Fruit fly (Drosophila melanogaster) whole organism, embryonic: ENCODE results near the gene Peritrophin-15a.

Source experiments
- ATbp ChIP-seq: fragments of 200-800 bp; sonication (Bioruptor generic); optimal IDR thresholded peaks from 2 replicates; lab custom pipeline; 2017; ENCODE audit warnings: missing biosample characterization, mild to moderate bottlenecking, missing genetic modification characterization, missing genetic modification reagents
- Ada2b ChIP-seq: fragments of 200-800 bp; sonication (Bioruptor generic); IDR thresholded peaks from 2 replicates; pipeline ENCODE4 v1.3.6; 2022; ENCODE audit warnings: missing biosample characterization, missing genetic modification characterization
- Aef1 ChIP-seq: fragments of 200-800 bp; sonication (Bioruptor generic); IDR thresholded peaks from 3 replicates; pipeline ENCODE4 v1.3.6; 2022; ENCODE audit warnings: missing biosample characterization, missing genetic modification characterization
- CG10147 ChIP-seq: fragments of 200-800 bp; sonication (Bioruptor generic); optimal IDR thresholded peaks from 2 replicates; lab custom pipeline; 2019; ENCODE audit warnings: missing biosample characterization, mild to moderate bottlenecking, missing genetic modification characterization, moderate library complexity
- CG1024 ChIP-seq: fragments of 200-800 bp; sonication (Bioruptor generic); IDR thresholded peaks from 2 replicates; pipeline ENCODE4 v1.3.6; 2022; ENCODE audit warnings: missing biosample characterization, missing genetic modification characterization
- CG10321 ChIP-seq: fragments of 200-800 bp; sonication (Bioruptor generic); IDR thresholded peaks from 2 replicates; pipeline ENCODE4 v1.3.6; 2022; ENCODE audit warnings: missing biosample characterization, missing genetic modification characterization
- CG11247 ChIP-seq: fragments of 200-800 bp; sonication (Bioruptor generic); IDR thresholded peaks from 2 replicates; pipeline ENCODE4 v1.3.6; 2022; ENCODE audit warnings: missing biosample characterization, missing genetic modification characterization
- CG11723 ChIP-seq: fragments of 200-800 bp; sonication (Bioruptor generic); optimal IDR thresholded peaks from 2 replicates; lab custom pipeline; 2017; ENCODE audit warnings: missing biosample characterization, mild to moderate bottlenecking, missing genetic modification characterization
- CG12219 ChIP-seq: fragments of 200-800 bp; sonication (Bioruptor generic); optimal IDR thresholded peaks from 3 replicates; lab custom pipeline; 2018; ENCODE audit warnings: missing biosample characterization, mild to moderate bottlenecking, missing genetic modification characterization
- CG13775 ChIP-seq: fragments of 200-800 bp; sonication (Bioruptor generic); optimal IDR thresholded peaks from 3 replicates; lab custom pipeline; 2017; ENCODE audit warnings: missing biosample characterization, mild to moderate bottlenecking, missing genetic modification characterization
- CG14667 ChIP-seq: fragments of 200-800 bp; sonication (Bioruptor generic); IDR thresholded peaks from 2 replicates; pipeline ENCODE4 v1.3.6; 2022; ENCODE audit warnings: missing biosample characterization, missing genetic modification characterization
- CG17385 ChIP-seq: fragments of 200-800 bp; sonication (Bioruptor generic); optimal IDR thresholded peaks from 3 replicates; lab custom pipeline; 2018; ENCODE audit warnings: missing biosample characterization, mild to moderate bottlenecking, missing genetic modification characterization
- CG18764 ChIP-seq: fragments of 200-800 bp; sonication (Bioruptor generic); optimal IDR thresholded peaks from 3 replicates; lab custom pipeline; 2016; ENCODE audit warnings: missing biosample characterization, missing genetic modification characterization
- CG30403 ChIP-seq: fragments of 200-800 bp; sonication (Bioruptor generic); optimal IDR thresholded peaks from 3 replicates; lab custom pipeline; 2016; ENCODE audit warnings: missing biosample characterization, missing genetic modification characterization
- CG3407 ChIP-seq: fragments of 200-800 bp; sonication (Bioruptor generic); optimal IDR thresholded peaks from 2 replicates; lab custom pipeline; 2018; ENCODE audit warnings: missing biosample characterization, mild to moderate bottlenecking, missing genetic modification characterization
- CG3995 ChIP-seq: fragments of 200-800 bp; sonication (Bioruptor generic); optimal IDR thresholded peaks from 3 replicates; lab custom pipeline; 2016; ENCODE audit warnings: missing biosample characterization, missing genetic modification characterization
- CG4328 ChIP-seq: fragments of 200-800 bp; sonication (Bioruptor generic); optimal IDR thresholded peaks from 3 replicates; lab custom pipeline; 2017; ENCODE audit warnings: missing biosample characterization, missing genetic modification reagents, missing genetic modification characterization
- CG4730 ChIP-seq: fragments of 200-800 bp; sonication (Bioruptor generic); IDR thresholded peaks from 2 replicates; pipeline ENCODE4 v1.3.6; 2022; ENCODE audit warnings: missing biosample characterization, missing genetic modification characterization
- CG6689 ChIP-seq: fragments of 200-800 bp; sonication (Bioruptor generic); IDR thresholded peaks from 2 replicates; pipeline ENCODE4 v1.3.6; 2022; ENCODE audit warnings: missing biosample characterization, missing genetic modification characterization
- CG6791 ChIP-seq: fragments of 200-800 bp; sonication (Bioruptor generic); IDR thresholded peaks from 3 replicates; pipeline ENCODE4 v1.3.6; 2022; ENCODE audit warnings: missing biosample characterization, missing genetic modification characterization; ENCODE audit not compliant: partially characterized antibody
- CG7928 ChIP-seq: fragments of 200-800 bp; sonication (Bioruptor generic); optimal IDR thresholded peaks from 2 replicates; lab custom pipeline; 2017; ENCODE audit warnings: missing biosample characterization, mild to moderate bottlenecking, missing genetic modification characterization
- CG8290 ChIP-seq, 3 experiments: fragments of 200-800 bp; sonication (Bioruptor generic); optimal IDR thresholded peaks; 2 replicates each; lab custom pipeline; 2016 to 2019; ENCODE audit warnings: missing biosample characterization in 3 of 3, missing genetic modification characterization in 3 of 3, mild to moderate bottlenecking in 2 of 3, moderate library complexity in 1 of 3
- D19A ChIP-seq: fragments of 200-800 bp; optimal IDR thresholded peaks from 3 replicates; lab custom pipeline; 2019; ENCODE audit warnings: missing biosample characterization, mild to moderate bottlenecking, missing genetic modification characterization, moderate library complexity
- Dip2 ChIP-seq: fragments of 200-800 bp; sonication (Bioruptor generic); IDR thresholded peaks from 2 replicates; pipeline ENCODE4 v1.3.6; 2022; ENCODE audit warnings: missing biosample characterization, missing genetic modification characterization
- ERR ChIP-seq: fragments of 200-800 bp; sonication (Bioruptor generic); optimal IDR thresholded peaks from 2 replicates; lab custom pipeline; 2016; ENCODE audit warnings: missing biosample characterization, missing genetic modification characterization
- MESR4 ChIP-seq: fragments of 200-800 bp; sonication (Bioruptor generic); optimal IDR thresholded peaks from 2 replicates; lab custom pipeline; 2018; ENCODE audit warnings: missing biosample characterization, mild to moderate bottlenecking, missing genetic modification characterization, moderate library complexity
- Mad ChIP-seq: fragments of 200-800 bp; sonication (Bioruptor generic); optimal IDR thresholded peaks from 2 replicates; lab custom pipeline; 2016; ENCODE audit warnings: missing biosample characterization, missing genetic modification characterization
- Pdp1 ChIP-seq, 2 experiments: fragments of 200-800 bp; sonication (Bioruptor generic); optimal IDR thresholded peaks; 3 replicates each; lab custom pipeline; 2016; ENCODE audit warnings: missing biosample characterization in 2 of 2, missing genetic modification characterization in 2 of 2, mild to moderate bottlenecking in 1 of 2, moderate library complexity in 1 of 2
- Trl ChIP-seq, 3 experiments: fragments of >200 bp in 2 of 3; fragments of 200-800 bp in 1 of 3; sonication (Bioruptor generic) in 1 of 3; optimal IDR thresholded peaks; 2 replicates in 1 of 3; 3 replicates in 2 of 3; lab custom pipeline; 2016 to 2017; ENCODE audit warnings: missing biosample characterization in 1 of 3, missing genetic modification characterization in 1 of 3
- ab ChIP-seq: fragments of 200-800 bp; sonication (Bioruptor generic); optimal IDR thresholded peaks from 2 replicates; lab custom pipeline; 2016; ENCODE audit warnings: missing biosample characterization, missing genetic modification characterization
- abd-A ChIP-seq: fragments of 200-800 bp; sonication (Bioruptor generic); optimal IDR thresholded peaks from 3 replicates; lab custom pipeline; 2019; ENCODE audit warnings: missing biosample characterization, mild to moderate bottlenecking, missing genetic modification characterization, moderate library complexity
- ara ChIP-seq: fragments of 200-800 bp; sonication (Bioruptor generic); IDR thresholded peaks from 2 replicates; pipeline ENCODE4 v1.3.6; 2022; ENCODE audit warnings: missing biosample characterization, missing genetic modification characterization
- cg ChIP-seq: fragments of 200-800 bp; sonication (Bioruptor generic); optimal IDR thresholded peaks from 3 replicates; lab custom pipeline; 2019; ENCODE audit warnings: missing biosample characterization, mild to moderate bottlenecking, missing genetic modification characterization, moderate library complexity
- chm ChIP-seq: fragments of 200-800 bp; sonication (Bioruptor generic); IDR thresholded peaks from 2 replicates; pipeline ENCODE4 v1.3.6; 2022; ENCODE audit warnings: missing biosample characterization, missing genetic modification characterization
- dati ChIP-seq: fragments of 200-800 bp; sonication (Bioruptor generic); IDR thresholded peaks from 2 replicates; pipeline ENCODE4 v1.3.6; 2022; ENCODE audit warnings: missing biosample characterization, missing genetic modification characterization
- fu2 ChIP-seq: fragments of 200-800 bp; sonication (Bioruptor generic); optimal IDR thresholded peaks from 2 replicates; lab custom pipeline; 2016; ENCODE audit warnings: missing biosample characterization, missing genetic modification characterization
- ham ChIP-seq: fragments of 200-800 bp; sonication (Bioruptor generic); IDR thresholded peaks from 2 replicates; pipeline ENCODE4 v1.3.6; 2022; ENCODE audit warnings: missing biosample characterization, missing genetic modification characterization
- luna ChIP-seq: fragments of 200-800 bp; sonication (Bioruptor generic); optimal IDR thresholded peaks from 2 replicates; lab custom pipeline; 2016; ENCODE audit warnings: missing biosample characterization, missing genetic modification characterization
- pb ChIP-seq: fragments of 200-800 bp; sonication (Bioruptor generic); optimal IDR thresholded peaks from 3 replicates; lab custom pipeline; 2016; ENCODE audit warnings: missing biosample characterization, missing genetic modification characterization
- peb ChIP-seq: fragments of 200-800 bp; sonication (Bioruptor generic); IDR thresholded peaks from 2 replicates; pipeline ENCODE4 v1.3.6; 2022; ENCODE audit warnings: missing biosample characterization, missing genetic modification characterization
- run ChIP-seq: fragments of 200-800 bp; sonication (Bioruptor generic); optimal IDR thresholded peaks from 3 replicates; lab custom pipeline; 2018; ENCODE audit warnings: missing biosample characterization, mild to moderate bottlenecking, missing genetic modification characterization
- shn ChIP-seq: fragments of 200-800 bp; sonication (Bioruptor generic); optimal IDR thresholded peaks from 3 replicates; lab custom pipeline; 2016; ENCODE audit warnings: missing biosample characterization, missing genetic modification characterization
- sob ChIP-seq: fragments of 200-800 bp; sonication (Bioruptor generic); IDR thresholded peaks from 2 replicates; pipeline ENCODE4 v1.3.6; 2022; ENCODE audit warnings: missing biosample characterization, missing genetic modification characterization
- tll ChIP-seq, 2 experiments: fragments of 200-800 bp in 1 of 2; fragments of >200 bp in 1 of 2; sonication (Bioruptor generic) in 1 of 2; optimal IDR thresholded peaks; 2 replicates each; lab custom pipeline; 2017 to 2019; ENCODE audit warnings: missing biosample characterization in 2 of 2, missing genetic modification characterization in 2 of 2, mild to moderate bottlenecking in 1 of 2, moderate library complexity in 1 of 2
- trem ChIP-seq: fragments of 200-800 bp; optimal IDR thresholded peaks from 3 replicates; lab custom pipeline; 2019; ENCODE audit warnings: missing biosample characterization, mild to moderate bottlenecking, missing genetic modification characterization, moderate library complexity
- twi ChIP-seq: fragments of 200-800 bp; optimal IDR thresholded peaks from 2 replicates; lab custom pipeline; 2019; ENCODE audit warnings: missing biosample characterization, mild to moderate bottlenecking, missing genetic modification characterization, moderate library complexity
- unpg ChIP-seq: fragments of 200-800 bp; sonication (Bioruptor generic); optimal IDR thresholded peaks from 3 replicates; lab custom pipeline; 2018; ENCODE audit warnings: missing biosample characterization, mild to moderate bottlenecking, missing genetic modification characterization, moderate library complexity
- vfl ChIP-seq: fragments of 200-800 bp; sonication (Bioruptor generic); optimal IDR thresholded peaks from 2 replicates; lab custom pipeline; 2016; ENCODE audit warnings: missing biosample characterization, missing genetic modification characterization
- wor ChIP-seq: fragments of 200-800 bp; sonication (Bioruptor generic); IDR thresholded peaks from 2 replicates; pipeline ENCODE4 v1.3.6; 2022; ENCODE audit warnings: missing biosample characterization, missing genetic modification characterization
- z ChIP-seq: fragments of 200-800 bp; sonication (Bioruptor generic); IDR thresholded peaks from 3 replicates; pipeline ENCODE4 v1.3.6; 2022; ENCODE audit warnings: missing biosample characterization, missing genetic modification characterization

The Peritrophin-15a gene

DNA sequence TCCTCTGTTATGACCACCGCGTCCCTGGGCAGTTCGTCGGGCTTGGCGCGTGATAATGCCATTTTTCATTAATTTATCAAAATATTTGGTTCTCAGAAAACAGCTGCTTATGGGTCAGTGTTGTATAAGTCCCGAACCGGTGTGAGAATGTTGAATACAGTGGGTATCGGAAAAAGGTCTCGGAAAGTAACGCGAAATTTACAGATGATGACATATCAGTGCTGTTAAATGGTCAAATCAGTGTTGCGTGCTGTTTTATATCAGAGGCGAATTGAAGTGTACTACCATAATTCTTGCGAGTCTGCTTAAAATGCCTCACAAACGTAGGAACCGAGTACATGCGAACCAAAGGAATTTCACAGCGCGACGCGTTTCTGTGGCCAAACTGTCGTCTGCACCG, 13.2 kb downstream of the Peritrophin-15a start, which contains the start of the genes CG13392 and Rcd4 (continued):
- TF ChIP-seq Trl (optimal IDR thresholded peaks at IDR 0.05; lab: Kevin White, UChicago) (no peak), Trl (GFP tag; optimal IDR thresholded peaks at IDR 0.05; lab: Kevin White, UChicago) (peak; percentile 75), CG11247 (peak; percentile 69), CG11723 (GFP tag; lab: Kevin White, UChicago) (peak; percentile 3), run (tag; lab: Kevin White, UChicago) (peak; percentile 1), CG6791 (GFP tag; lab: Robert Waterston, UW) (peak; percentile 73), wor (GFP tag; lab: Robert Waterston, UW) (no peak), CG10147 (GFP tag; lab: Kevin White, UChicago) (peak; percentile 58), CG7928 (GFP tag; lab: Kevin White, UChicago) (peak; percentile 25), twi (peak; percentile 40), CG1024 (GFP tag; lab: Robert Waterston, UW) (0 out of 2 replicates have a peak, but pooled peaks have one; percentile 16), MESR4 (GFP tag; lab: Kevin White, UChicago) (peak; percentile 78), sob (GFP tag; lab: Robert Waterston, UW) (peak; percentile 91), CG13775 (GFP tag; lab: Kevin White, UChicago) (peak; percentile 21), CG14667 (GFP tag; lab: Robert Waterston, UW) (no peak), CG8290 (GFP tag; optimal IDR thresholded peaks at IDR 0.05; lab: Kevin White, UChicago) (peak; percentile 70), CG8290 (tag; optimal IDR thresholded peaks at IDR 0.05; lab: Kevin White, UChicago) (peak; percentile 42 to 96), vfl (GFP tag; lab: Kevin White, UChicago) (peak; percentile 68), CG30403 (GFP tag; lab: Kevin White, UChicago) (peak; percentile 71), ara (GFP tag; lab: Robert Waterston, UW) (0 out of 2 replicates have a peak, but pooled peaks have one; percentile 29), ERR (GFP tag; lab: Kevin White, UChicago) (peak; percentile 81), CG17385 (peak; percentile 65), Mad (GFP tag; lab: Kevin White, UChicago) (peak; percentile 71), shn (peak; percentile 71), CG3995 (peak; percentile 66), Pdp1 (GFP tag; optimal IDR thresholded peaks at IDR 0.05; lab: Kevin White, UChicago) (peak; percentile 73 to 82), unpg (GFP tag; lab: Kevin White, UChicago) (peak; percentile 49), ab (GFP tag; lab: Kevin White, UChicago) (no peak), CG10321 (GFP tag; lab: Robert Waterston, UW) (no peak), dati (no peak), pb (GFP tag; lab: Kevin White, UChicago) (peak; percentile 63), CG4328 (GFP tag; lab: Kevin White, UChicago) (peak; percentile 35), cg (GFP tag; lab: Kevin White, UChicago) (no peak), ATbp (GFP tag; lab: Kevin White, UChicago) (no peak), abd-A (tag; lab: Kevin White, UChicago) (peak; percentile 31), peb (GFP tag; lab: Robert Waterston, UW) (no peak), CG6689 (GFP tag; lab: Robert Waterston, UW) (0 out of 2 replicates have a peak, but pooled peaks have one; percentile 27), CG4730 (GFP tag; lab: Robert Waterston, UW) (0 out of 2 replicates have a peak, but pooled peaks have one; percentile 28), Dip2 (GFP tag; lab: Robert Waterston, UW) (no peak), trem (tag; lab: Kevin White, UChicago) (peak; percentile 65), D19A (no peak), fu2 (GFP tag; lab: Kevin White, UChicago) (peak; percentile 74), ham (no peak), CG3407 (no peak), Aef1 (GFP tag; lab: Robert Waterston, UW) (peak; percentile 36; the same call in 2 of the 3 replicates), CG12219 (GFP tag; lab: Kevin White, UChicago) (peak; percentile 42), Ada2b (GFP tag; lab: Robert Waterston, UW) (peak; percentile 38), tll (GFP tag; optimal IDR thresholded peaks at IDR 0.05; lab: Kevin White, UChicago) (no peak), z (GFP tag; lab: Robert Waterston, UW) (no peak), CG18764 (GFP tag; lab: Kevin White, UChicago) (peak; percentile 70), chm (GFP tag; lab: Robert Waterston, UW) (peak; percentile 51; the same call in 1 of the 2 replicates), luna (GFP tag; lab: Kevin White, UChicago) (peak; percentile 60)
